Fruit fly (Drosophila melanogaster) whole organism, embryonic: Measurements from ENCODE around the gene CG33795.
A peak's percentile ranks its signal among the peaks of the same experiment; 100 is the strongest.

Source experiments
- CG10274 ChIP-seq: fragments of 200-800 bp; sonication (Bioruptor generic); optimal IDR thresholded peaks from 3 replicates; lab custom pipeline; 2017; ENCODE audit warnings: missing biosample characterization, mild to moderate bottlenecking, missing genetic modification characterization
- CG11247 ChIP-seq: fragments of 200-800 bp; sonication (Bioruptor generic); IDR thresholded peaks from 2 replicates; pipeline ENCODE4 v1.3.6; 2022; ENCODE audit warnings: missing biosample characterization, missing genetic modification characterization
- CG11456 ChIP-seq: fragments of 200-800 bp; sonication (Bioruptor generic); IDR thresholded peaks from 3 replicates; pipeline ENCODE4 v1.3.6; 2022; ENCODE audit warnings: missing biosample characterization, missing genetic modification characterization
- CG11504 ChIP-seq: fragments of 200-800 bp; sonication (Bioruptor generic); optimal IDR thresholded peaks from 3 replicates; lab custom pipeline; 2019; ENCODE audit warnings: missing biosample characterization, mild to moderate bottlenecking, missing genetic modification characterization, moderate library complexity
- CG12155 ChIP-seq: fragments of 200-800 bp; sonication (Bioruptor generic); optimal IDR thresholded peaks from 3 replicates; lab custom pipeline; 2016; ENCODE audit warnings: missing biosample characterization, missing genetic modification characterization
- CG12236 ChIP-seq: fragments of 200-800 bp; sonication (Bioruptor generic); optimal IDR thresholded peaks from 2 replicates; lab custom pipeline; 2016; ENCODE audit warnings: missing biosample characterization, missing genetic modification characterization
- CG13296 ChIP-seq: fragments of 200-800 bp; sonication (Bioruptor generic); optimal IDR thresholded peaks from 3 replicates; lab custom pipeline; 2018; ENCODE audit warnings: missing biosample characterization, mild to moderate bottlenecking, missing genetic modification characterization
- CG18011 ChIP-seq: fragments of 200-800 bp; sonication (Bioruptor generic); optimal IDR thresholded peaks from 2 replicates; lab custom pipeline; 2017; ENCODE audit warnings: missing biosample characterization, missing genetic modification characterization, mild to moderate bottlenecking, moderate library complexity, missing genotype
- CG18599 ChIP-seq: fragments of 200-800 bp; sonication (Bioruptor generic); optimal IDR thresholded peaks from 3 replicates; lab custom pipeline; 2017; ENCODE audit warnings: missing biosample characterization, missing genetic modification characterization, mild to moderate bottlenecking, moderate library complexity, missing genetic modification reagents
- CG2712 ChIP-seq: fragments of 200-800 bp; optimal IDR thresholded peaks from 3 replicates; lab custom pipeline; 2019; ENCODE audit warnings: missing biosample characterization, mild to moderate bottlenecking, missing genetic modification characterization, moderate library complexity
- CG2889 ChIP-seq: fragments of 200-800 bp; sonication (Bioruptor generic); IDR thresholded peaks from 3 replicates; pipeline ENCODE4 v1.3.6; 2022; ENCODE audit warnings: missing biosample characterization, missing genetic modification characterization
- CG31224 ChIP-seq: fragments of 200-800 bp; sonication (Bioruptor generic); IDR thresholded peaks from 2 replicates; pipeline ENCODE4 v1.3.6; 2022; ENCODE audit warnings: missing biosample characterization, missing genetic modification characterization
- CG31365 ChIP-seq: fragments of 200-800 bp; sonication (Bioruptor generic); optimal IDR thresholded peaks from 2 replicates; lab custom pipeline; 2018; ENCODE audit warnings: missing biosample characterization, mild to moderate bottlenecking, missing genetic modification characterization
- CG6175 ChIP-seq: fragments of 200-800 bp; sonication (Bioruptor generic); IDR thresholded peaks from 3 replicates; pipeline ENCODE4 v1.3.6; 2022; ENCODE audit warnings: missing biosample characterization, missing genetic modification characterization
- CG6854 ChIP-seq: fragments of 200-800 bp; sonication (Bioruptor generic); optimal IDR thresholded peaks from 3 replicates; lab custom pipeline; 2017; ENCODE audit warnings: missing biosample characterization, mild to moderate bottlenecking, missing genetic modification characterization
- CG7556 ChIP-seq: fragments of 200-800 bp; sonication (Bioruptor generic); optimal IDR thresholded peaks from 2 replicates; lab custom pipeline; 2017; ENCODE audit warnings: missing biosample characterization, mild to moderate bottlenecking, missing genetic modification characterization
- CG8281 ChIP-seq: fragments of 200-800 bp; sonication (Bioruptor generic); optimal IDR thresholded peaks from 2 replicates; lab custom pipeline; 2018; ENCODE audit warnings: missing biosample characterization, mild to moderate bottlenecking, missing genetic modification characterization, moderate library complexity
- CG8765 ChIP-seq: fragments of 200-800 bp; sonication (Bioruptor generic); IDR thresholded peaks from 2 replicates; pipeline ENCODE4 v1.3.6; 2022; ENCODE audit warnings: missing biosample characterization, missing genetic modification characterization
- Chrac-16 ChIP-seq: fragments of 200-800 bp; sonication (Bioruptor generic); optimal IDR thresholded peaks from 3 replicates; lab custom pipeline; 2016; ENCODE audit warnings: missing biosample characterization, missing genetic modification characterization
- D19B ChIP-seq: fragments of 200-800 bp; sonication (Bioruptor generic); optimal IDR thresholded peaks from 2 replicates; lab custom pipeline; 2017; ENCODE audit warnings: missing biosample characterization, mild to moderate bottlenecking, missing genetic modification characterization
- Deaf1 ChIP-seq: fragments of 200-800 bp; optimal IDR thresholded peaks from 3 replicates; lab custom pipeline; 2019; ENCODE audit warnings: missing biosample characterization, mild to moderate bottlenecking, missing genetic modification characterization, moderate library complexity
- Med ChIP-seq: fragments of 200-800 bp; sonication (Bioruptor generic); peaks from one replicate; lab custom pipeline; 2016; ENCODE audit warnings: missing biosample characterization, missing genetic modification characterization, mild to moderate bottlenecking, inconsistent platforms, moderate library complexity
- Mrtf ChIP-seq: fragments of 200-800 bp; sonication (Bioruptor generic); IDR thresholded peaks from 3 replicates; pipeline ENCODE4 v1.3.6; 2022; ENCODE audit warnings: missing biosample characterization, missing genetic modification characterization
- Nf-YC ChIP-seq: fragments of 200-800 bp; optimal IDR thresholded peaks from 3 replicates; lab custom pipeline; 2019; ENCODE audit warnings: missing biosample characterization, mild to moderate bottlenecking, missing genetic modification characterization, moderate library complexity
- Side ChIP-seq: fragments of 200-800 bp; sonication (Bioruptor generic); optimal IDR thresholded peaks from 2 replicates; lab custom pipeline; 2016; ENCODE audit warnings: missing biosample characterization, missing genetic modification characterization
- Sox102F ChIP-seq: fragments of 200-800 bp; sonication (Bioruptor generic); optimal IDR thresholded peaks from 2 replicates; lab custom pipeline; 2018; ENCODE audit warnings: missing biosample characterization, mild to moderate bottlenecking, missing genetic modification characterization, moderate library complexity
- bsh ChIP-seq, 2 experiments: fragments of 200-800 bp; sonication (Bioruptor generic); optimal IDR thresholded peaks; 2 replicates each; lab custom pipeline; 2017 to 2018; ENCODE audit warnings: mild to moderate bottlenecking in 2 of 2, missing biosample characterization in 2 of 2, missing genetic modification characterization in 2 of 2, moderate library complexity in 1 of 2
- caup ChIP-seq: fragments of 200-800 bp; sonication (Bioruptor generic); optimal IDR thresholded peaks from 3 replicates; lab custom pipeline; 2017; ENCODE audit warnings: missing biosample characterization, mild to moderate bottlenecking, missing genetic modification characterization, moderate library complexity; ENCODE audit not compliant: severe bottlenecking
- cg ChIP-seq: fragments of 200-800 bp; sonication (Bioruptor generic); optimal IDR thresholded peaks from 3 replicates; lab custom pipeline; 2019; ENCODE audit warnings: missing biosample characterization, mild to moderate bottlenecking, missing genetic modification characterization, moderate library complexity
- chif ChIP-seq, 2 experiments: fragments of 200-800 bp; sonication (Bioruptor generic); optimal IDR thresholded peaks; 3 replicates each; lab custom pipeline; 2016; ENCODE audit warnings: missing biosample characterization in 2 of 2, missing genetic modification characterization in 2 of 2
- chinmo ChIP-seq: fragments of 200-800 bp; sonication (Bioruptor generic); IDR thresholded peaks from 4 replicates; pipeline ENCODE4 v1.3.6; 2022; ENCODE audit warnings: missing biosample characterization, missing genetic modification characterization; ENCODE audit not compliant: partially characterized antibody
- ci ChIP-seq: fragments of 200-800 bp; sonication (Bioruptor generic); IDR thresholded peaks from 3 replicates; pipeline ENCODE4 v1.3.6; 2022; ENCODE audit warnings: missing biosample characterization, missing genetic modification characterization
- crol ChIP-seq: fragments of 200-800 bp; sonication (Bioruptor generic); IDR thresholded peaks from 2 replicates; pipeline ENCODE4 v1.3.6; 2022; ENCODE audit warnings: missing biosample characterization, missing genetic modification characterization
- dysf ChIP-seq: fragments of 200-800 bp; sonication (Bioruptor generic); IDR thresholded peaks from 3 replicates; pipeline ENCODE4 v1.3.6; 2022; ENCODE audit warnings: missing biosample characterization, missing genetic modification characterization
- emc ChIP-seq: fragments of 200-800 bp; sonication (Bioruptor generic); optimal IDR thresholded peaks from 2 replicates; lab custom pipeline; 2016; ENCODE audit warnings: missing biosample characterization, missing genetic modification characterization
- gem ChIP-seq: fragments of 200-800 bp; sonication (Bioruptor generic); optimal IDR thresholded peaks from 2 replicates; lab custom pipeline; 2019; ENCODE audit warnings: missing biosample characterization, mild to moderate bottlenecking, missing genetic modification characterization, moderate library complexity
- gfzf ChIP-seq: fragments of 200-800 bp; sonication (Bioruptor generic); optimal IDR thresholded peaks from 2 replicates; lab custom pipeline; 2016; ENCODE audit warnings: missing biosample characterization, mild to moderate bottlenecking, missing genetic modification characterization, moderate library complexity
- grau ChIP-seq: fragments of 200-800 bp; optimal IDR thresholded peaks from 3 replicates; lab custom pipeline; 2019; ENCODE audit warnings: missing biosample characterization, mild to moderate bottlenecking, missing genetic modification characterization, moderate library complexity
- gsb ChIP-seq: fragments of 200-800 bp; sonication (Bioruptor generic); IDR thresholded peaks from 2 replicates; pipeline ENCODE4 v1.3.6; 2022; ENCODE audit warnings: missing biosample characterization, missing genetic modification characterization
- odd ChIP-seq: fragments of 200-800 bp; sonication (Bioruptor generic); optimal IDR thresholded peaks from 2 replicates; lab custom pipeline; 2017; ENCODE audit warnings: missing biosample characterization, mild to moderate bottlenecking, missing genetic modification characterization
- pan ChIP-seq, 4 experiments: fragments of >200 bp in 3 of 4; fragments of 200-800 bp in 1 of 4; sonication (Bioruptor generic) in 1 of 4; optimal IDR thresholded peaks in 3 of 4; IDR thresholded peaks in 1 of 4; 2 replicates each; pipeline versions ENCODE4 v1.3.6 to Lab custom; 2017 to 2022; ENCODE audit warnings: missing biosample characterization in 2 of 4, missing genetic modification characterization in 2 of 4, mixed read lengths in 1 of 4
- ranshi ChIP-seq: fragments of 200-800 bp; sonication (Bioruptor generic); IDR thresholded peaks from 2 replicates; pipeline ENCODE4 v1.3.6; 2022; ENCODE audit warnings: missing biosample characterization, missing genetic modification characterization
- row ChIP-seq: fragments of 200-800 bp; sonication (Bioruptor generic); IDR thresholded peaks from 3 replicates; pipeline ENCODE4 v1.3.6; 2022; ENCODE audit warnings: missing biosample characterization, missing genetic modification characterization
- seq ChIP-seq: fragments of 200-800 bp; sonication (Bioruptor generic); IDR thresholded peaks from 2 replicates; pipeline ENCODE4 v1.3.6; 2022; ENCODE audit warnings: missing biosample characterization, missing genetic modification characterization
- slou ChIP-seq: fragments of 200-800 bp; sonication (Bioruptor generic); optimal IDR thresholded peaks from 3 replicates; lab custom pipeline; 2016; ENCODE audit warnings: missing biosample characterization, missing genetic modification characterization
- sug ChIP-seq: fragments of 200-800 bp; optimal IDR thresholded peaks from 2 replicates; lab custom pipeline; 2019; ENCODE audit warnings: missing biosample characterization, mild to moderate bottlenecking, missing genetic modification characterization, moderate library complexity
- zen2 ChIP-seq: fragments of 200-800 bp; sonication (Bioruptor generic); IDR thresholded peaks from 3 replicates; pipeline ENCODE4 v1.3.6; 2022; ENCODE audit warnings: missing biosample characterization, missing genetic modification characterization; ENCODE audit not compliant: partially characterized antibody
- zfh2 ChIP-seq: fragments of 200-800 bp; sonication (Bioruptor generic); optimal IDR thresholded peaks from 2 replicates; lab custom pipeline; 2016; ENCODE audit warnings: missing biosample characterization, missing genetic modification characterization

Gene CG33795

DNA sequence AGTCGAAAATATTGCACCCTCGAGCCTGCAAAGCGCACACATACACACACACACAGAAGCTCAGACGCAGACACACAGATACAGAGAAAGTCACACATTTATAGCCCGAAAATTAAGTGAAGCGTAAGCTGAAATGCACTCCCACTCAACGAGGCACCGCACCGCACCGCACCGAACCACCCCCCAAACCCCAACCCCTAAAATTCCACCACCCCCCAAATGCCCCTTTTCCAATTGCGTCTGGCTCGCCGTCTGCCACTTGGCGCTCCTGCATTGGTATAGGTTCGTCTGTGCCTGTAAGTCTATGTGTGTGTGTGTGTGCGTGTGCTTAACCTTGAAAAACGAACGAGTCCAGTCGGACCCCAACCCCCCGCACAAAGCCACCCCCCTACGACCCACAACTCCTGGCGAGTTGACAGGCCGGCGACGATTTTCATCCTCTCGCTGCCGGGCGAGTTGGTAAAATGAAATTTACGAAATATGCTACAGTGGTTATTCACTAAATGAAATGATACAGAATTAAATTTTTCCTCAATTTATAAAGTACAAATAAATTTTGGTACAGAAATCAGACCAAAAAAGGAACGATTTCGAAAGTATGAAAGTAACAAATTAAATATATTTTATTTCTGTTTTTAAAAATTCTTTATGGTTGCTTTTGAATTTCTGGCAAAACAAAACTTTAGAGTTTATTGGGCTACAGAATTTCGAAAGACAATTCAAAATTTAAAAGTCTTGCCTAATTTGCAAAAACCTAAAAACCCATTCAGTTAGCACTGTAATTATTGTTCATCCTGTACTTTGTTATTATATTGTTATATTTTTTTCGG is 11.7 kb upstream of the CG33795 start:
- TF ChIP-seq CG12236 (GFP tag; lab: Kevin White, UChicago) = no peak
- 0 out of 3 replicates have a peak, but pooled peaks have one; percentile 7 for TF ChIP-seq ci
- no peak for TF ChIP-seq CG18599
- TF ChIP-seq Med = peak; percentile 43
- no peak for TF ChIP-seq CG18011 (GFP tag; lab: Kevin White, UChicago)
- no peak for TF ChIP-seq sug (tag; lab: Kevin White, UChicago)
- TF ChIP-seq slou (GFP tag; lab: Kevin White, UChicago) = no peak
- no peak for TF ChIP-seq CG2889 (GFP tag; lab: Robert Waterston, UW)
- no peak for TF ChIP-seq gfzf
- 0 out of 2 replicates have a peak, but pooled peaks have one; percentile 26 for TF ChIP-seq seq (GFP tag; lab: Robert Waterston, UW)
- no peak for TF ChIP-seq CG11247
- no peak for TF ChIP-seq CG8281
- peak; percentile 23 for TF ChIP-seq gem
- TF ChIP-seq gsb (GFP tag; lab: Robert Waterston, UW) = no peak
- TF ChIP-seq dysf (GFP tag; lab: Robert Waterston, UW) = no peak
- TF ChIP-seq CG10274 (GFP tag; lab: Kevin White, UChicago) = no peak
- peak; percentile 84 for TF ChIP-seq CG12155 (GFP tag; lab: Kevin White, UChicago)
- no peak for TF ChIP-seq CG6854 (GFP tag; lab: Kevin White, UChicago)
- TF ChIP-seq pan (optimal IDR thresholded peaks at IDR 0.05; lab: Kevin White, UChicago) = no peak
- TF ChIP-seq pan (GFP tag; optimal IDR thresholded peaks at IDR 0.05 in 1 of 2, IDR thresholded peaks at IDR 0.05 in 1 of 2) = peak in 1 of 2 experiments; percentile 15
- no peak for TF ChIP-seq ranshi (GFP tag; lab: Robert Waterston, UW)
- TF ChIP-seq chif (GFP tag; optimal IDR thresholded peaks at IDR 0.05; lab: Kevin White, UChicago) = no peak
- TF ChIP-seq chinmo = 0 out of 4 replicates have a peak, but pooled peaks have one; percentile 55
- no peak for TF ChIP-seq Mrtf
- TF ChIP-seq D19B (GFP tag; lab: Kevin White, UChicago) = no peak
- TF ChIP-seq bsh (GFP tag; optimal IDR thresholded peaks at IDR 0.05; lab: Kevin White, UChicago) = peak in 1 of 2 experiments; percentile 21
- no peak for TF ChIP-seq Nf-YC (tag; lab: Kevin White, UChicago)
- TF ChIP-seq crol (GFP tag; lab: Robert Waterston, UW) = peak; percentile 82
- TF ChIP-seq CG8765 (GFP tag; lab: Robert Waterston, UW) = no peak
- TF ChIP-seq zfh2 (GFP tag; lab: Kevin White, UChicago) = no peak
- TF ChIP-seq odd = no peak
- TF ChIP-seq CG11504 (tag; lab: Kevin White, UChicago) = peak; percentile 8
- no peak for TF ChIP-seq CG11456
- TF ChIP-seq Sox102F (GFP tag; lab: Kevin White, UChicago) = peak; percentile 11
- TF ChIP-seq Chrac-16 (GFP tag; lab: Kevin White, UChicago) = no peak
- TF ChIP-seq caup (GFP tag; lab: Kevin White, UChicago) = no peak
- TF ChIP-seq row (GFP tag; lab: Robert Waterston, UW) = 0 out of 3 replicates have a peak, but pooled peaks have one; percentile 11
- TF ChIP-seq zen2 (GFP tag; lab: Robert Waterston, UW) = no peak
- no peak for TF ChIP-seq CG13296 (GFP tag; lab: Kevin White, UChicago)
- no peak for TF ChIP-seq CG31365 (tag; lab: Kevin White, UChicago)
- TF ChIP-seq grau (tag; lab: Kevin White, UChicago) = peak; percentile 60
- peak; percentile 63 for TF ChIP-seq Deaf1 (tag; lab: Kevin White, UChicago)
- no peak for TF ChIP-seq CG2712 (tag; lab: Kevin White, UChicago)
- peak; percentile 9 for TF ChIP-seq CG7556 (GFP tag; lab: Kevin White, UChicago)
- no peak for TF ChIP-seq Side (GFP tag; lab: Kevin White, UChicago)
- TF ChIP-seq CG6175 = no peak
- no peak for TF ChIP-seq emc
- peak; percentile 50 for TF ChIP-seq cg (GFP tag; lab: Kevin White, UChicago)
- no peak for TF ChIP-seq CG31224 (GFP tag; lab: Robert Waterston, UW)
